Fruit fly (Drosophila melanogaster) whole organism, embryonic: ENCODE data around the gene CG16753.

Experiments
- ATbp ChIP-seq: fragments of 200-800 bp; sonication (Bioruptor generic); optimal IDR thresholded peaks from 2 replicates; lab custom pipeline; 2017; ENCODE audit warnings: missing biosample characterization, mild to moderate bottlenecking, missing genetic modification characterization, missing genetic modification reagents
- Aef1 ChIP-seq: fragments of 200-800 bp; sonication (Bioruptor generic); IDR thresholded peaks from 3 replicates; pipeline ENCODE4 v1.3.6; 2022; ENCODE audit warnings: missing biosample characterization, missing genetic modification characterization
- CG10366 ChIP-seq: fragments of 200-800 bp; sonication (Bioruptor generic); IDR thresholded peaks from 2 replicates; pipeline ENCODE4 v1.3.6; 2022; ENCODE audit warnings: missing biosample characterization, missing genetic modification characterization
- CG10979 ChIP-seq: fragments of 200-800 bp; sonication (Bioruptor generic); optimal IDR thresholded peaks from 2 replicates; lab custom pipeline; 2018; ENCODE audit warnings: missing biosample characterization, mild to moderate bottlenecking, missing genetic modification characterization, moderate library complexity
- CG11696 ChIP-seq: fragments of 200-800 bp; sonication (Bioruptor generic); IDR thresholded peaks from 2 replicates; pipeline ENCODE4 v1.3.6; 2022; ENCODE audit warnings: missing biosample characterization, missing genetic modification characterization
- CG1233 ChIP-seq: fragments of 200-800 bp; sonication (Bioruptor generic); optimal IDR thresholded peaks from 4 replicates; lab custom pipeline; 2018; ENCODE audit warnings: missing biosample characterization, mild to moderate bottlenecking, missing genetic modification characterization
- CG12769 ChIP-seq: fragments of 200-800 bp; sonication (Bioruptor generic); optimal IDR thresholded peaks from 2 replicates; lab custom pipeline; 2019; ENCODE audit warnings: missing biosample characterization, mild to moderate bottlenecking, missing genetic modification characterization, moderate library complexity
- CG13123 ChIP-seq: fragments of 200-800 bp; sonication (Bioruptor generic); optimal IDR thresholded peaks from 2 replicates; lab custom pipeline; 2016; ENCODE audit warnings: missing biosample characterization, missing genetic modification characterization
- CG15011 ChIP-seq: fragments of 200-800 bp; sonication (Bioruptor generic); optimal IDR thresholded peaks from 3 replicates; lab custom pipeline; 2018; ENCODE audit warnings: missing biosample characterization, mild to moderate bottlenecking, missing genetic modification characterization
- CG15073 ChIP-seq: fragments of 200-800 bp; sonication (Bioruptor generic); optimal IDR thresholded peaks from 2 replicates; lab custom pipeline; 2016; ENCODE audit warnings: missing biosample characterization, missing genetic modification characterization
- CG15269 ChIP-seq: fragments of 200-800 bp; sonication (Bioruptor generic); optimal IDR thresholded peaks from 2 replicates; lab custom pipeline; 2018; ENCODE audit warnings: missing biosample characterization, mild to moderate bottlenecking, missing genetic modification characterization, moderate library complexity
- CG1602 ChIP-seq: fragments of 200-800 bp; sonication (Bioruptor generic); optimal IDR thresholded peaks from 3 replicates; lab custom pipeline; 2016; ENCODE audit warnings: missing biosample characterization, missing genetic modification characterization
- CG16815 ChIP-seq: fragments of 200-800 bp; sonication (Bioruptor generic); optimal IDR thresholded peaks from 3 replicates; lab custom pipeline; 2017; ENCODE audit warnings: missing biosample characterization, mild to moderate bottlenecking, missing genetic modification characterization
- CG17359 ChIP-seq: fragments of 200-800 bp; sonication (Bioruptor generic); optimal IDR thresholded peaks from 3 replicates; lab custom pipeline; 2018; ENCODE audit warnings: missing biosample characterization, mild to moderate bottlenecking, missing genetic modification characterization, moderate library complexity
- CG2889 ChIP-seq: fragments of 200-800 bp; sonication (Bioruptor generic); IDR thresholded peaks from 3 replicates; pipeline ENCODE4 v1.3.6; 2022; ENCODE audit warnings: missing biosample characterization, missing genetic modification characterization
- CG30431 ChIP-seq: fragments of 200-800 bp; sonication (Bioruptor generic); optimal IDR thresholded peaks from 2 replicates; lab custom pipeline; 2017; ENCODE audit warnings: missing biosample characterization, missing genetic modification characterization
- CG4730 ChIP-seq: fragments of 200-800 bp; sonication (Bioruptor generic); IDR thresholded peaks from 2 replicates; pipeline ENCODE4 v1.3.6; 2022; ENCODE audit warnings: missing biosample characterization, missing genetic modification characterization
- CG5953 ChIP-seq: fragments of 200-800 bp; sonication (Bioruptor generic); IDR thresholded peaks from 2 replicates; pipeline ENCODE4 v1.3.6; 2022; ENCODE audit warnings: missing biosample characterization, missing genetic modification characterization
- CG7556 ChIP-seq: fragments of 200-800 bp; sonication (Bioruptor generic); optimal IDR thresholded peaks from 2 replicates; lab custom pipeline; 2017; ENCODE audit warnings: missing biosample characterization, mild to moderate bottlenecking, missing genetic modification characterization
- CG7839 ChIP-seq: fragments of 200-800 bp; sonication (Bioruptor generic); optimal IDR thresholded peaks from 3 replicates; lab custom pipeline; 2018; ENCODE audit warnings: missing biosample characterization, mild to moderate bottlenecking, missing genetic modification characterization, moderate library complexity
- CkIIα-i1 ChIP-seq: fragments of 200-800 bp; sonication (Bioruptor generic); IDR thresholded peaks from 2 replicates; pipeline ENCODE4 v1.3.6; 2022; ENCODE audit warnings: missing biosample characterization, missing genetic modification characterization
- D19B ChIP-seq: fragments of 200-800 bp; sonication (Bioruptor generic); optimal IDR thresholded peaks from 2 replicates; lab custom pipeline; 2017; ENCODE audit warnings: missing biosample characterization, mild to moderate bottlenecking, missing genetic modification characterization
- Dbx ChIP-seq: fragments of 200-800 bp; sonication (Bioruptor generic); IDR thresholded peaks from 3 replicates; pipeline ENCODE4 v1.3.6; 2022; ENCODE audit warnings: missing biosample characterization, missing genetic modification characterization
- Deaf1 ChIP-seq: fragments of 200-800 bp; optimal IDR thresholded peaks from 3 replicates; lab custom pipeline; 2019; ENCODE audit warnings: missing biosample characterization, mild to moderate bottlenecking, missing genetic modification characterization, moderate library complexity
- ERR ChIP-seq: fragments of 200-800 bp; sonication (Bioruptor generic); optimal IDR thresholded peaks from 2 replicates; lab custom pipeline; 2016; ENCODE audit warnings: missing biosample characterization, missing genetic modification characterization
- Ets65A ChIP-seq: fragments of 200-800 bp; sonication (Bioruptor generic); peaks from one replicate; lab custom pipeline; 2016; ENCODE audit warnings: missing biosample characterization, missing genetic modification characterization
- HHEX ChIP-seq: fragments of 200-800 bp; sonication (Bioruptor generic); optimal IDR thresholded peaks from 3 replicates; lab custom pipeline; 2017; ENCODE audit warnings: missing biosample characterization, mild to moderate bottlenecking, missing genetic modification characterization, missing genetic modification reagents
- HLH54F ChIP-seq: fragments of 200-800 bp; sonication (Bioruptor generic); optimal IDR thresholded peaks from 3 replicates; lab custom pipeline; 2016; ENCODE audit warnings: missing biosample characterization, missing genetic modification characterization
- Nf-YB ChIP-seq: fragments of 200-800 bp; sonication (Bioruptor generic); optimal IDR thresholded peaks from 3 replicates; lab custom pipeline; 2019; ENCODE audit warnings: missing biosample characterization, mild to moderate bottlenecking, missing genetic modification characterization, moderate library complexity
- PHDP ChIP-seq: fragments of 200-800 bp; sonication (Bioruptor generic); optimal IDR thresholded peaks from 3 replicates; lab custom pipeline; 2018; ENCODE audit warnings: missing biosample characterization, mild to moderate bottlenecking, missing genetic modification characterization, moderate library complexity
- Side ChIP-seq: fragments of 200-800 bp; sonication (Bioruptor generic); optimal IDR thresholded peaks from 2 replicates; lab custom pipeline; 2016; ENCODE audit warnings: missing biosample characterization, missing genetic modification characterization
- ci ChIP-seq: fragments of 200-800 bp; sonication (Bioruptor generic); IDR thresholded peaks from 3 replicates; pipeline ENCODE4 v1.3.6; 2022; ENCODE audit warnings: missing biosample characterization, missing genetic modification characterization
- croc ChIP-seq: fragments of 200-800 bp; sonication (Bioruptor generic); conservative IDR thresholded peaks from 3 replicates; pipeline ENCODE4 v1.3.6; 2022; ENCODE audit warnings: missing biosample characterization, missing genetic modification characterization
- emc ChIP-seq: fragments of 200-800 bp; sonication (Bioruptor generic); optimal IDR thresholded peaks from 2 replicates; lab custom pipeline; 2016; ENCODE audit warnings: missing biosample characterization, missing genetic modification characterization
- her ChIP-seq: fragments of 200-800 bp; sonication (Bioruptor generic); optimal IDR thresholded peaks from 2 replicates; lab custom pipeline; 2016; ENCODE audit warnings: missing biosample characterization, missing genetic modification characterization
- hkb ChIP-seq, 2 experiments: fragments of 200-800 bp in 1 of 2; fragments of >200 bp in 1 of 2; sonication (Bioruptor generic) in 1 of 2; IDR thresholded peaks in 1 of 2; optimal IDR thresholded peaks in 1 of 2; 2 replicates each; pipeline versions ENCODE4 v1.3.6 to Lab custom; 2017 to 2022; ENCODE audit warnings: missing biosample characterization in 1 of 2, missing genetic modification characterization in 1 of 2
- hth ChIP-seq: fragments of >200 bp; optimal IDR thresholded peaks from 2 replicates; lab custom pipeline; 2017; ENCODE audit warnings: inconsistent platforms
- inv ChIP-seq: fragments of 200-800 bp; sonication (Bioruptor generic); IDR thresholded peaks from 2 replicates; pipeline ENCODE4 v1.3.6; 2022; ENCODE audit warnings: missing biosample characterization, missing genetic modification characterization; ENCODE audit not compliant: partially characterized antibody
- jumu ChIP-seq: fragments of 200-800 bp; sonication (Bioruptor generic); optimal IDR thresholded peaks from 3 replicates; lab custom pipeline; 2016; ENCODE audit warnings: missing biosample characterization, missing genetic modification characterization
- lilli ChIP-seq: fragments of 200-800 bp; sonication (Bioruptor generic); optimal IDR thresholded peaks from 3 replicates; lab custom pipeline; 2016; ENCODE audit warnings: missing biosample characterization, missing genetic modification characterization
- lov ChIP-seq, 2 experiments: fragments of 200-800 bp in 1 of 2; fragments of >200 bp in 1 of 2; sonication (Bioruptor generic) in 1 of 2; IDR thresholded peaks in 1 of 2; optimal IDR thresholded peaks in 1 of 2; 2 replicates in 1 of 2; 3 replicates in 1 of 2; pipeline versions ENCODE4 v1.3.6 to Lab custom; 2017 to 2022; ENCODE audit warnings: missing biosample characterization in 1 of 2, missing genetic modification characterization in 1 of 2
- peb ChIP-seq: fragments of 200-800 bp; sonication (Bioruptor generic); IDR thresholded peaks from 2 replicates; pipeline ENCODE4 v1.3.6; 2022; ENCODE audit warnings: missing biosample characterization, missing genetic modification characterization
- sima ChIP-seq: fragments of 200-800 bp; sonication (Bioruptor generic); optimal IDR thresholded peaks from 2 replicates; lab custom pipeline; 2016; ENCODE audit warnings: missing biosample characterization, missing genetic modification characterization
- sna ChIP-seq: fragments of 200-800 bp; sonication (Bioruptor generic); IDR thresholded peaks from 2 replicates; pipeline ENCODE4 v1.3.6; 2022; ENCODE audit warnings: missing biosample characterization, missing genetic modification characterization; ENCODE audit not compliant: partially characterized antibody
- tio ChIP-seq: fragments of 200-800 bp; sonication (Bioruptor generic); optimal IDR thresholded peaks from 2 replicates; lab custom pipeline; 2017; ENCODE audit warnings: missing biosample characterization, missing genetic modification characterization, inconsistent platforms
- ttk ChIP-seq: fragments of 200-800 bp; sonication (Bioruptor generic); IDR thresholded peaks from 2 replicates; pipeline ENCODE4 v2.1.2; 2022; ENCODE audit warnings: missing biosample characterization, missing genetic modification characterization
- unpg ChIP-seq: fragments of 200-800 bp; sonication (Bioruptor generic); optimal IDR thresholded peaks from 3 replicates; lab custom pipeline; 2018; ENCODE audit warnings: missing biosample characterization, mild to moderate bottlenecking, missing genetic modification characterization, moderate library complexity
- zf30C ChIP-seq: fragments of 200-800 bp; sonication (Bioruptor generic); optimal IDR thresholded peaks from 3 replicates; lab custom pipeline; 2018; ENCODE audit warnings: missing biosample characterization, mild to moderate bottlenecking, missing genetic modification characterization

CG16753 gene

DNA sequence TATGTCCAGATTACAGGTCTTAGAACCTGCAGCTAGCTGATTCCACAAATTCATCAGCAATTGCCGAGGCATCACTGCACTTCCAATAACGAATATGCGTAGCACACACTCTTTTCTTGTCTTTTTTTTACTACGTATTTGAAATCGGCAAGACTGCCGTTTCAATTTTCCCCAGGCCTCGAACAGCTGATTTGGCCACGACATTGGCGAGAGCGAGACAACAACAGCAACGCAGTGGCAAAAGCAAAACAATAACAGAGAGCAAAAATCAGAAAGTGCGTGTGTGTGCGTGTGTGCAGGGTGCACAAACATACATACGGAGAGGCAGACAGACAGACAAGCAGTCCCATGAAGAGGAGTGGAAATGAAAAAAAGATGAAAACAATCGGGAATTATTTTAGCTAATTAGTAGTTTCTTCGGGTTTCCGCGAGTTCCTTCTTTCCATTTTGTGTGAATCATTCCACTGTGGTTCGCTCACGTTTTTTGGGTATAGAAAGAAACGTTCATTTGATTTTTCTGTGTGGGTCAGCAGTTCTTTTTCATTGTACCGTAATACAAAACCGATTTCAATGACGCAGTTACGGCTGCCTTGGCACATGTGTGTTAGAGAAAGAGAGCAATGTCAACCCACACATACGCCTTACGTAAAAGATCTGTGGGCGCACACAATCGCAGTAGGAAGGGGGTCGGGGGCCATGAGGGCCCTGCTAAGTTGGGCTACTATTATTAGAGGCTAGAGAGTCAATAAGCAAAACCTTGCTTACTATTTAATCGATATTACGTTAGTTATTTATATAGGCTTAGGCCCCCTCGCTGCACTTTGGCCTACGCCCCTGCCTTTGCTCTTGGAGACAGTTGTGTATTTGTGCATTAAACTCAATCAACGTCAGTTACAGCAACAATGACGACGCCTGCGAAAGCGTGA, 5.4 kb downstream of the CG16753 start (continued):
- TF ChIP-seq HLH54F (GFP tag; lab: Kevin White, UChicago) (peak; percentile 99), ATbp (GFP tag; lab: Kevin White, UChicago) (peak; percentile 99), CG12769 (tag; lab: Kevin White, UChicago) (peak; percentile 99), CG10366 (peak; percentile 99), PHDP (tag; lab: Kevin White, UChicago) (peak; percentile 97), Deaf1 (peak; percentile 79), ci (peak; percentile 100), CG17359 (tag; lab: Kevin White, UChicago) (peak; percentile 99), lov (optimal IDR thresholded peaks at IDR 0.05; lab: Kevin White, UChicago) (no peak), lov (GFP tag; IDR thresholded peaks at IDR 0.05; lab: Robert Waterston, UW) (peak; percentile 99), Aef1 (GFP tag; lab: Robert Waterston, UW) (peak; percentile 99), CG30431 (GFP tag; lab: Kevin White, UChicago) (peak; percentile 98), jumu (GFP tag; lab: Kevin White, UChicago) (peak; percentile 99), Side (GFP tag; lab: Kevin White, UChicago) (peak; percentile 99), HHEX (GFP tag; lab: Kevin White, UChicago) (peak; percentile 99), hkb (optimal IDR thresholded peaks at IDR 0.05; lab: Kevin White, UChicago) (no peak), hkb (GFP tag; IDR thresholded peaks at IDR 0.05; lab: Robert Waterston, UW) (peak; percentile 99), sima (GFP tag; lab: Kevin White, UChicago) (peak; percentile 93), croc (GFP tag; lab: Robert Waterston, UW) (peak; percentile 98), D19B (GFP tag; lab: Kevin White, UChicago) (peak; percentile 93), ERR (GFP tag; lab: Kevin White, UChicago) (peak; percentile 98), CG15073 (GFP tag; lab: Kevin White, UChicago) (peak; percentile 89), CG16815 (GFP tag; lab: Kevin White, UChicago) (peak; percentile 99), tio (GFP tag; lab: Kevin White, UChicago) (peak; percentile 99), sna (GFP tag; lab: Robert Waterston, UW) (peak; percentile 23; the same call in 1 of the 2 replicates), Nf-YB (GFP tag; lab: Kevin White, UChicago) (peak; percentile 76), CG7839 (tag; lab: Kevin White, UChicago) (peak; percentile 98), Dbx (peak; percentile 99), CG1602 (GFP tag; lab: Kevin White, UChicago) (peak; percentile 98), CG2889 (GFP tag; lab: Robert Waterston, UW) (peak; percentile 99), ttk (peak; percentile 99), inv (GFP tag; lab: Robert Waterston, UW) (no peak), her (GFP tag; lab: Kevin White, UChicago) (peak; percentile 97), peb (GFP tag; lab: Robert Waterston, UW) (peak; percentile 97), unpg (GFP tag; lab: Kevin White, UChicago) (peak; percentile 98), CG13123 (GFP tag; lab: Kevin White, UChicago) (peak; percentile 98), CG4730 (GFP tag; lab: Robert Waterston, UW) (peak; percentile 99), CG5953 (GFP tag; lab: Robert Waterston, UW) (peak; percentile 99), zf30C (GFP tag; lab: Kevin White, UChicago) (no peak), emc (peak; percentile 97), CG15269 (tag; lab: Kevin White, UChicago) (peak; percentile 98), lilli (peak; percentile 99), CG10979 (peak; percentile 95), CG7556 (GFP tag; lab: Kevin White, UChicago) (peak; percentile 97), CG11696 (GFP tag; lab: Robert Waterston, UW) (peak; percentile 95), CkIIα-i1 (GFP tag; lab: Robert Waterston, UW) (peak; percentile 98), CG15011 (GFP tag; lab: Kevin White, UChicago) (peak; percentile 97), hth (lab: Kevin White, UChicago) (no peak), CG1233 (GFP tag; lab: Kevin White, UChicago) (peak; percentile 98), Ets65A (GFP tag; lab: Kevin White, UChicago) (peak; percentile 100)
